Worm (Caenorhabditis elegans) whole organism, young adult: ENCODE results near the gene sgnh-1.

ENCODE experiments used
- C17E4.6 ChIP-seq: fragments of 200-800 bp; sonication (Bioruptor generic); IDR thresholded peaks from 2 replicates; pipeline ENCODE4 v1.3.6; 2022; ENCODE audit warnings: missing genetic modification reagents, missing genetic modification characterization, missing compliant biosample characterization
- egrh-3 ChIP-seq: fragments of 200-800 bp; sonication (Bioruptor generic); IDR thresholded peaks from 2 replicates; pipeline ENCODE4 v1.3.6; 2022; ENCODE audit warnings: missing genetic modification reagents, missing genetic modification characterization, missing compliant biosample characterization
- mel-28 ChIP-seq: sonication (generic microtip); optimal IDR thresholded peaks from 2 replicates; lab custom pipeline; 2016; ENCODE audit warnings: borderline replicate concordance, mild to moderate bottlenecking, missing genetic modification characterization, missing compliant biosample characterization
- nhr-120 ChIP-seq: fragments of 200-800 bp; sonication (Bioruptor generic); IDR thresholded peaks from 2 replicates; pipeline ENCODE4 v1.3.6; 2022; ENCODE audit warnings: missing genetic modification characterization, missing compliant biosample characterization
- nhr-80 ChIP-seq: sonication (generic microtip); optimal IDR thresholded peaks from 2 replicates; lab custom pipeline; 2016; ENCODE audit warnings: missing genetic modification characterization, missing compliant biosample characterization
- sea-2 ChIP-seq: fragments of 200-800 bp; sonication (Bioruptor generic); IDR thresholded peaks from 2 replicates; pipeline ENCODE4 v1.3.6; 2022; ENCODE audit warnings: missing genetic modification characterization, missing compliant biosample characterization

DNA sequence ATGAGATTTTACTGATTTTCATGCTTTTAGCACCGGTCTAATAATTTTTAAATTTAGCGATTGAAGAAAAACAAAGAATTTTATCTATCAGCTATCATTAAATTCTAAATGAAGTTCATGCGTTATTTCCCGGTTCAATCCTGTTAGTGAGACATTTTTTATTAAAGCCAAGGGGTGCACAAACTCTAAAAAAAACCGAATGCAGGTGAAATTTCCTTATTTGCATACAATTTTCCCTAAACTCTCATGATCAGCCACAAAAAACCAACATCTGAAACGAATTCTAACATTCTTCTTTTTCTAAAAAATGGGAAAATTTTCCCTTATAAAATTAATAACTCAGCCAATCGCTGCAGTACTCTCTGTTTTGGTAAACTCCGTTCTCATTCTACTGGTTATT lies 23.4 kb downstream of the sgnh-1 start, which contains the start of gene str-156:
- TF ChIP-seq C17E4.6 (GFP tag; lab: Robert Waterston, UW) (no peak), nhr-120 (no peak), mel-28 (tag; lab: Kevin White, UChicago) (no peak), sea-2 (GFP tag; lab: Robert Waterston, UW) (no peak), egrh-3 (GFP tag; lab: Robert Waterston, UW) (no peak), nhr-80 (tag; lab: Kevin White, UChicago) (no peak)
